Fruit fly (Drosophila melanogaster): ENCODE data around the gene elav.

Gene elav

dm6 chrX:526479-527071 is 3.5 kb upstream of the elav start (continued):
- TF ChIP-seq rib (GFP tag; IDR thresholded peaks at IDR 0.05) (no peak), kay (GFP tag; optimal IDR thresholded peaks at IDR 0.05) (no peak), Vsx1 (GFP tag; optimal IDR thresholded peaks at IDR 0.05) (no peak), Oaz (GFP tag; IDR thresholded peaks at IDR 0.05) (no peak), CG6272 (GFP tag; IDR thresholded peaks at IDR 0.05) (no peak), ind (GFP tag; optimal IDR thresholded peaks at IDR 0.05) (no peak), CG15011 (GFP tag; optimal IDR thresholded peaks at IDR 0.05) (no peak), Dp (GFP tag; optimal IDR thresholded peaks at IDR 0.05) (no peak), CG12104 (GFP tag; optimal IDR thresholded peaks at IDR 0.05) (no peak), Dip2 (GFP tag; IDR thresholded peaks at IDR 0.05) (no peak), schlank (tag; optimal IDR thresholded peaks at IDR 0.05) (no peak), sens-2 (GFP tag; IDR thresholded peaks at IDR 0.05) (0 out of 2 replicates have a peak, but pooled peaks have one; percentile 41), Stat92E (GFP tag; optimal IDR thresholded peaks at IDR 0.05) (peak in 1 of 3 experiments; percentile 31), sr (GFP tag; IDR thresholded peaks at IDR 0.05) (no peak), CG6254 (GFP tag; optimal IDR thresholded peaks at IDR 0.05) (peak; percentile 47), zen2 (GFP tag; IDR thresholded peaks at IDR 0.05; ENCODE audit: partially characterized antibody) (no peak), CG9797 (GFP tag; optimal IDR thresholded peaks at IDR 0.05) (no peak), CG11085 (GFP tag; IDR thresholded peaks at IDR 0.05) (no peak), CG10979 (tag; optimal IDR thresholded peaks at IDR 0.05) (peak; percentile 86), Atf3 (GFP tag; optimal IDR thresholded peaks at IDR 0.05) (peak; percentile 52), CG2712 (tag; optimal IDR thresholded peaks at IDR 0.05) (peak; percentile 83), CG9215 (GFP tag; IDR thresholded peaks at IDR 0.05) (no peak; the same call in 1 of the 2 replicates), CG7271 (tag; optimal IDR thresholded peaks at IDR 0.05) (peak; percentile 90), hbn (GFP tag; IDR thresholded peaks at IDR 0.05; ENCODE audit: partially characterized antibody) (no peak), Hsf (GFP tag; optimal IDR thresholded peaks at IDR 0.05) (peak; percentile 68), CG18764 (GFP tag; optimal IDR thresholded peaks at IDR 0.05) (peak; percentile 7), zf30C (GFP tag; optimal IDR thresholded peaks at IDR 0.05) (peak; percentile 95), Bteb2 (GFP tag; optimal IDR thresholded peaks at IDR 0.05) (no peak), az2 (GFP tag; optimal IDR thresholded peaks at IDR 0.05) (peak; percentile 43)

- TF ChIP-seq CG4360 (GFP tag; IDR thresholded peaks at IDR 0.05) (peak; percentile 86), CG18764 (GFP tag; optimal IDR thresholded peaks at IDR 0.05) (no peak), pros (GFP tag; optimal IDR thresholded peaks at IDR 0.05) (peak; percentile 93)
Observed at dm6 chrX:525610-526009, 2.6 kb upstream of the elav start.

DNA sequence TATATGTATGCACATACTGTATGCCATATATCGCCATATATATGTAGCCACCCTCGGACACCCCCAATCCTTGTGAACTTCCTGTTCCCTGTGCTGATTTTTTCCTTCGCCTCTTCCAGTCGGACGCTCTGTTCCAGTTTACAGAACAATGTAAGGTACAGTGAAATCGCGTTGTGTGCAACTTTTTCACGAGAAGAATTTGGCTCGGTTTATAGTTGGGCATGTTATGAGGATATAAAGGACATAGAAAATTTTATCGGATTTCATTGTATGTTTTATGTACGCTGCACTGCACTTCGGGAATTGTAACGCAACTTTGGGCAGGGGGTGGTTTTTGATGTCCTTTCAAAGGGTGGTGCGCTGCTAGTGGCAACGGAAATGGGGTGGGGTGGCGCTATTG is 1.3 kb upstream of the elav start:
- TF ChIP-seq Scr (GFP tag; IDR thresholded peaks at IDR 0.05; ENCODE audit: partially characterized antibody) = no peak
- peak; percentile 22 for TF ChIP-seq caup (GFP tag; optimal IDR thresholded peaks at IDR 0.05; ENCODE audit: severe bottlenecking)
- TF ChIP-seq Lpt (GFP tag; optimal IDR thresholded peaks at IDR 0.05) = no peak
- TF ChIP-seq Taf1 (GFP tag; IDR thresholded peaks at IDR 0.05) = no peak
- no peak for TF ChIP-seq lbe (GFP tag; optimal IDR thresholded peaks at IDR 0.05)
- TF ChIP-seq pros (GFP tag; optimal IDR thresholded peaks at IDR 0.05) = peak; percentile 70
- no peak for TF ChIP-seq pan (optimal IDR thresholded peaks at IDR 0.05)
- no peak for TF ChIP-seq pan (GFP tag; optimal IDR thresholded peaks at IDR 0.05 in 1 of 2, IDR thresholded peaks at IDR 0.05 in 1 of 2)
- TF ChIP-seq nerfin-1 (tag; optimal IDR thresholded peaks at IDR 0.05) = peak; percentile 35
- TF ChIP-seq bowl (GFP tag; IDR thresholded peaks at IDR 0.05) = no peak
- TF ChIP-seq CG14441 (GFP tag; IDR thresholded peaks at IDR 0.05) = no peak
- peak; percentile 18 for TF ChIP-seq Hsf (GFP tag; optimal IDR thresholded peaks at IDR 0.05)
- no peak for TF ChIP-seq klu (GFP tag; IDR thresholded peaks at IDR 0.05)
- TF ChIP-seq tna (GFP tag; IDR thresholded peaks at IDR 0.05; ENCODE audit: partially characterized antibody) = no peak
- TF ChIP-seq Abd-B (GFP tag; optimal IDR thresholded peaks at IDR 0.05) = no peak
- no peak for TF ChIP-seq prd (optimal IDR thresholded peaks at IDR 0.05)
- TF ChIP-seq prd (GFP tag; IDR thresholded peaks at IDR 0.05) = peak; percentile 30; the same call in 1 of the 3 replicates
- no peak for TF ChIP-seq HHEX (GFP tag; optimal IDR thresholded peaks at IDR 0.05)
- TF ChIP-seq CG17385 (GFP tag; optimal IDR thresholded peaks at IDR 0.05) = peak; percentile 16
- no peak for TF ChIP-seq CG14050 (GFP tag; IDR thresholded peaks at IDR 0.05)

All from whole organism, embryonic.